Worm (Caenorhabditis elegans): ENCODE results near the gene srh-67.

Gene srh-67

DNA sequence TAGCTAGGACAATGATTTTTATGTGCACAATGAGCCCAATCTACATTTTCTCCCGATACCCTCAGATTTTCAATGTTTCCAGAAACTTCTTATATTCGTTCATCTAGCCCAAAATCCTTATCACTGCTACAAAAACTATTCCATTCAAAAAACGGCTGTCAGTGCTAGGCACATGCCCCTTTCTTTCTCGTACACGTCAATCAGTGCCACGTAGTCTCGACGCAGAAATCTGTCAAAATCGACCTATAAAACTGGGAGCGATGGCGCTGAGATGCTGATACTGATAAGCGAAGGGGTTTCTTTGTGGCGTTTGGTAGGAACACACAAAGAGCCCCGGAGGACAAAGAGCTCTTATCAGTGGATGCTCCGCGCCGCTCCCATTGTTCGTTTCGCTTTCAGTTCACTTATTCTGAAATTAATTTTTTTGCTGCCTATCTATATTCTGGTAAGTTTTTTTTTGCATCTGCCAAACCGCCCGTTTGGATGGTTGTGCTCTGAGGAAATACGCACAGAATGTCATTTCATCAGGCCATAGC, 10.1 kb downstream of the srh-67 start, which contains the start of gene srh-70 (continued):
- TF ChIP-seq zfp-3 (GFP tag; conservative IDR thresholded peaks at IDR 0.05) (0 out of 2 replicates have a peak, but pooled peaks have one; percentile 20), dve-1 (tag; optimal IDR thresholded peaks at IDR 0.05; ENCODE audit: insufficient read depth) (peak; percentile 95), ces-1 (GFP tag; optimal IDR thresholded peaks at IDR 0.05) (no peak), duxl-1 (tag; optimal IDR thresholded peaks at IDR 0.05; ENCODE audit: poor library complexity) (no peak), daf-19 (GFP tag; conservative IDR thresholded peaks at IDR 0.05) (no peak), mxl-3 (GFP tag; optimal IDR thresholded peaks at IDR 0.05) (no peak), mes-2 (tag; optimal IDR thresholded peaks at IDR 0.05; ENCODE audit: poor library complexity, severe bottlenecking) (peak; percentile 40), ama-1 (optimal IDR thresholded peaks at IDR 0.05) (peak; percentile 74), lin-29 (GFP tag; IDR thresholded peaks at IDR 0.05) (no peak), dmd-6 (GFP tag; IDR thresholded peaks at IDR 0.05) (peak; percentile 98)

DNA sequence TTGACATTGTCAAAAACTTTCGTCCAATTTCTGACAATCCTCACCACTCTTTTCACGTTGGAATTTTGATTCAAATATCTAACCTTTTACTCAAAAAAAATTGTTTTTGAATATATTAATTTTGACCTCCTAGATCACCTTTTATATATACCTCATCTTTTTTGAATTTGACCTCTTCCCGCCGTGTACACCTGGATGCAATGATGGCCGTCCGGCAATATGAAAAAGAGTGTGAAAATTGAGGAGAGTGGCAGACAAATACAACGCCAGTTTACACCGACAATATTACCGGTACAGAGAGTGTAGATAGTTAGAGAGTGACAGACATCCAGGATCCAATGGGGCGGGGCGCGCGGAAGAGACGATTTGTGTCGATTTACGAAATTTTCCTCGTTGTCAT, 10.9 kb downstream of the srh-67 start, which contains the start of gene ceh-99:
Gene ceh-99, plus strand, starts transcription at position 366 of the 400 bp plus-strand sequence.
- no peak for TF ChIP-seq dmd-8 (GFP tag; IDR thresholded peaks at IDR 0.05)
- TF ChIP-seq fkh-10 (GFP tag; optimal IDR thresholded peaks at IDR 0.05) = no peak
- TF ChIP-seq fos-1 (tag; optimal IDR thresholded peaks at IDR 0.05) = no peak
- no peak for TF ChIP-seq ama-1 (optimal IDR thresholded peaks at IDR 0.05)
- no peak for TF ChIP-seq madf-5 (GFP tag; IDR thresholded peaks at IDR 0.05)
- TF ChIP-seq spr-3 (GFP tag; optimal IDR thresholded peaks at IDR 0.05) = no peak
- no peak for TF ChIP-seq T20F7.1 (GFP tag; optimal IDR thresholded peaks at IDR 0.05)

DNA sequence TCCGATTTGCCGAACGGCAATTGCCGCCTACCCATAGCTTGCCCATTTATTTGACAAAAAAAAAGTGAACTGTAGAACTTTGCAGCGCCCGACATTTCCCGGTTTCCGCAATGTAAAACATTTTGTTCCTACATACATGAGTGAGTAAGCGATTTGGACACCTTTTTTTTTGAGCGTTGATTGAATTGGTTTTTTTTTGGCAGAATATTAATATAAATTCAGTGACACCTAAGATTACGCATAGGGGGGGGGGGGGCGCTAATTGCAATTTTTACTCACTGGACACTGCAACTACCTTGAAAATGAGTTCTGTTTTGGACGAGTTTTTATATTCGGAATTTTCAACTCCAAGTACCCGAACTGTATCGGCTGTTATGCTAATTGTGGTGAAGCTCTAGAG, 16.8 kb downstream of the srh-67 start, which contains the start of gene srx-118:
Gene srx-118, plus strand, starts transcription at position 301 of the 400 bp plus-strand sequence.
- TF ChIP-seq F44E2.7 (GFP tag; IDR thresholded peaks at IDR 0.05) = no peak
- no peak for TF ChIP-seq F26F4.8 (GFP tag; conservative IDR thresholded peaks at IDR 0.05)
- no peak for TF ChIP-seq lin-29 (GFP tag; IDR thresholded peaks at IDR 0.05)
- TF ChIP-seq aha-1 (tag) = no peak
- no peak for TF ChIP-seq F10B5.3 (tag; optimal IDR thresholded peaks at IDR 0.05)
- no peak for TF ChIP-seq zfp-3 (GFP tag; conservative IDR thresholded peaks at IDR 0.05)
- TF ChIP-seq ceh-44 (GFP tag; IDR thresholded peaks at IDR 0.05) = no peak
- no peak for TF ChIP-seq mdt-29 (GFP tag; IDR thresholded peaks at IDR 0.05)
- no peak for TF ChIP-seq dve-1 (tag; optimal IDR thresholded peaks at IDR 0.05; ENCODE audit: insufficient read depth)
- TF ChIP-seq nhr-48 (tag; optimal IDR thresholded peaks at IDR 0.05) = no peak
- TF ChIP-seq mxl-3 (GFP tag; optimal IDR thresholded peaks at IDR 0.05) = no peak
- no peak for TF ChIP-seq attf-4 (tag; optimal IDR thresholded peaks at IDR 0.05)
- no peak for TF ChIP-seq mes-2 (tag; optimal IDR thresholded peaks at IDR 0.05; ENCODE audit: poor library complexity, severe bottlenecking)

DNA sequence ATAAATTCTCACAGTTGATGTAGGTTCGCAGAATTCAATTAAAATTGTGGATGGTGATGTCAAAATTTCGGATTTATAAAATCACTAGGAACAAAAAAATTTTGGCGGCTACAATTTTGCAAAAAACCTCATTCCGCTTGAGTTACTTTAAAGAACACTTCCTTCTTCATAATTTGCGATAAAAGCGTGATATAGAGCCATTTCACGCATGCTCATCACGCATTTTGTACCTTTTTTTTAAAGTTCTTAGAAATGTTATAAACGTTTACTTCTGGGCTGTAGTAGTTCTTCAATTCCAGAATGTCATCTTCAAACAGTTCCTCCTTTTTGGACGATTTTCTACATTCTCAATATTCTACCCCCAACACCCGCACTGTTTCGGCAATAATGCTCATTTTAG, 19.2 kb downstream of the srh-67 start, which contains the start of gene srx-119:
Gene srx-119, plus strand, starts transcription at position 301 of the 400 bp plus-strand sequence.
- TF ChIP-seq mxl-3 (GFP tag; optimal IDR thresholded peaks at IDR 0.05) (no peak), fos-1 (tag; optimal IDR thresholded peaks at IDR 0.05) (no peak), egl-43 (GFP tag; IDR thresholded peaks at IDR 0.05) (no peak), nhr-42 (GFP tag; IDR thresholded peaks at IDR 0.05) (no peak), mes-2 (tag; optimal IDR thresholded peaks at IDR 0.05; ENCODE audit: poor library complexity, severe bottlenecking) (no peak), aly-2 (tag; optimal IDR thresholded peaks at IDR 0.05) (no peak), attf-4 (tag; optimal IDR thresholded peaks at IDR 0.05) (no peak), ces-1 (GFP tag; optimal IDR thresholded peaks at IDR 0.05) (no peak), egl-27 (tag; optimal IDR thresholded peaks at IDR 0.05) (no peak), unc-39 (tag; optimal IDR thresholded peaks at IDR 0.05) (no peak), F49E8.2 (tag; optimal IDR thresholded peaks at IDR 0.05; ENCODE audit: borderline replicate concordance) (no peak), nhr-11 (tag; optimal IDR thresholded peaks at IDR 0.05) (no peak)

DNA sequence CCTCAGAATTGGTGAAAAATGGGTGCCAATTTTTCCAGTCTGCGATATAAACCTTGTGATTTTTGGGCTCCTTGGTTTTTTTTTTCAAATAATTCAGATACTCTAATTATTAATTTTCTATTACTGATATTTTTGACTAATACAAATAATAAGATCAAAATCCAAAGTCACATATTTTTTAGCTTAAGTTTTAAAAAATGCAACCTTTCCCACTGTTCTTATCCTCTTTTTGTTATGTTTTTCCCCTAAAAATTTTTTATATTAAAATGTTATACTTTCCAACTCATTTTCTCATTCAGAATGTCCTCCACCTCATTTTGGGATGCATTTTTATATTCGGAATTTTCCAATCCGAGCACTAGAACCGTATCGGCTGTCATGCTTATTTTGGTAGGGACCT, 22.2 kb downstream of the srh-67 start, which contains the start of gene srx-120:
Gene srx-120, plus strand, starts transcription at position 301 of the 400 bp plus-strand sequence.
- no peak for TF ChIP-seq R02D3.7 (tag; optimal IDR thresholded peaks at IDR 0.05)
- TF ChIP-seq lsy-2 (tag; optimal IDR thresholded peaks at IDR 0.05) = no peak
- TF ChIP-seq zag-1 (tag; optimal IDR thresholded peaks at IDR 0.05) = no peak
- TF ChIP-seq ama-1 (optimal IDR thresholded peaks at IDR 0.05) = no peak
- TF ChIP-seq jun-1 (tag; optimal IDR thresholded peaks at IDR 0.05) = no peak
- TF ChIP-seq lin-13 (GFP tag; optimal IDR thresholded peaks at IDR 0.05) = no peak
- no peak for TF ChIP-seq tag-97 (GFP tag; IDR thresholded peaks at IDR 0.05)
- TF ChIP-seq dve-1 (tag; optimal IDR thresholded peaks at IDR 0.05; ENCODE audit: insufficient read depth) = no peak

All from whole organism, L4 larva.